Fruit fly (Drosophila melanogaster) whole organism, embryonic: Measurements from ENCODE around the gene CG4942.

Experiments used
- Atf3 ChIP-seq: fragments of 200-800 bp; sonication (Bioruptor generic); optimal IDR thresholded peaks from 3 replicates; lab custom pipeline; 2016; ENCODE audit warnings: missing biosample characterization, missing genetic modification characterization
- Bteb2 ChIP-seq: fragments of 200-800 bp; sonication (Bioruptor generic); optimal IDR thresholded peaks from 2 replicates; lab custom pipeline; 2016; ENCODE audit warnings: missing biosample characterization, missing genetic modification characterization
- CG10366 ChIP-seq: fragments of 200-800 bp; sonication (Bioruptor generic); IDR thresholded peaks from 2 replicates; pipeline ENCODE4 v1.3.6; 2022; ENCODE audit warnings: missing biosample characterization, missing genetic modification characterization
- CG10565 ChIP-seq: fragments of 200-800 bp; sonication (Bioruptor generic); optimal IDR thresholded peaks from 3 replicates; lab custom pipeline; 2016; ENCODE audit warnings: missing biosample characterization, mild to moderate bottlenecking, missing genetic modification characterization
- CG10654 ChIP-seq: fragments of 200-800 bp; sonication (Bioruptor generic); optimal IDR thresholded peaks from 2 replicates; lab custom pipeline; 2016; ENCODE audit warnings: missing biosample characterization, missing genetic modification characterization
- CG13296 ChIP-seq: fragments of 200-800 bp; sonication (Bioruptor generic); optimal IDR thresholded peaks from 3 replicates; lab custom pipeline; 2018; ENCODE audit warnings: missing biosample characterization, mild to moderate bottlenecking, missing genetic modification characterization
- CG17829 ChIP-seq: fragments of 200-800 bp; optimal IDR thresholded peaks from 2 replicates; lab custom pipeline; 2019; ENCODE audit warnings: missing biosample characterization, mild to moderate bottlenecking, missing genetic modification characterization, moderate library complexity
- CG1792 ChIP-seq: fragments of 200-800 bp; sonication (Bioruptor generic); optimal IDR thresholded peaks from 2 replicates; lab custom pipeline; 2016; ENCODE audit warnings: missing biosample characterization, missing genetic modification characterization
- CG1832 ChIP-seq: fragments of 200-800 bp; sonication (Bioruptor generic); optimal IDR thresholded peaks from 2 replicates; lab custom pipeline; 2017; ENCODE audit warnings: missing biosample characterization, mild to moderate bottlenecking, missing genetic modification characterization, inconsistent platforms
- CG2120 ChIP-seq: fragments of 200-800 bp; sonication (Bioruptor generic); optimal IDR thresholded peaks from 3 replicates; lab custom pipeline; 2016; ENCODE audit warnings: missing biosample characterization, missing genetic modification characterization
- CG2129 ChIP-seq: fragments of 200-800 bp; sonication (Bioruptor generic); IDR thresholded peaks from 2 replicates; pipeline ENCODE4 v1.3.6; 2022; ENCODE audit warnings: missing biosample characterization, missing genetic modification characterization; ENCODE audit not compliant: partially characterized antibody
- CG3065 ChIP-seq: fragments of 200-800 bp; sonication (Bioruptor generic); optimal IDR thresholded peaks from 2 replicates; lab custom pipeline; 2016; ENCODE audit warnings: missing biosample characterization, missing genetic modification characterization
- CG31224 ChIP-seq: fragments of 200-800 bp; sonication (Bioruptor generic); IDR thresholded peaks from 2 replicates; pipeline ENCODE4 v1.3.6; 2022; ENCODE audit warnings: missing biosample characterization, missing genetic modification characterization
- CG32772 ChIP-seq: fragments of 200-800 bp; sonication (Bioruptor generic); IDR thresholded peaks from 2 replicates; pipeline ENCODE4 v1.3.6; 2022; ENCODE audit warnings: missing biosample characterization, missing genetic modification characterization
- CG3726 ChIP-seq: fragments of 200-800 bp; sonication (Bioruptor generic); IDR thresholded peaks from 3 replicates; pipeline ENCODE4, ENCODE4 v1.3.6; 2022; ENCODE audit warnings: missing biosample characterization, missing genetic modification characterization
- CG3838 ChIP-seq: fragments of 200-800 bp; sonication (Bioruptor generic); optimal IDR thresholded peaks from 3 replicates; lab custom pipeline; 2016; ENCODE audit warnings: missing biosample characterization, missing genetic modification characterization
- CG7357 ChIP-seq: fragments of 200-800 bp; sonication (Bioruptor generic); IDR thresholded peaks from 3 replicates; pipeline ENCODE4 v1.3.6; 2022; ENCODE audit warnings: missing biosample characterization, missing genetic modification characterization
- CG9817 ChIP-seq: fragments of 200-800 bp; sonication (Bioruptor generic); optimal IDR thresholded peaks from 2 replicates; lab custom pipeline; 2018; ENCODE audit warnings: missing biosample characterization, mild to moderate bottlenecking, missing genetic modification characterization, moderate library complexity
- CrebB ChIP-seq: fragments of 200-800 bp; sonication (Bioruptor generic); optimal IDR thresholded peaks from 3 replicates; lab custom pipeline; 2018; ENCODE audit warnings: missing biosample characterization, mild to moderate bottlenecking, missing genetic modification characterization
- E2f1 ChIP-seq: fragments of 200-800 bp; sonication (Bioruptor generic); IDR thresholded peaks from 2 replicates; pipeline ENCODE4 v1.3.6; 2022; ENCODE audit warnings: missing biosample characterization, missing genetic modification characterization
- Elba2 ChIP-seq: fragments of 200-800 bp; sonication (Bioruptor generic); optimal IDR thresholded peaks from 3 replicates; lab custom pipeline; 2016; ENCODE audit warnings: missing biosample characterization, missing genetic modification characterization
- Ets97D ChIP-seq: fragments of 200-800 bp; sonication (Bioruptor generic); optimal IDR thresholded peaks from 3 replicates; lab custom pipeline; 2016; ENCODE audit warnings: missing biosample characterization, missing genetic modification characterization
- Gug ChIP-seq: fragments of 200-800 bp; sonication (Bioruptor generic); IDR thresholded peaks from 4 replicates; pipeline ENCODE4 v1.3.6; 2022; ENCODE audit warnings: missing biosample characterization, missing genetic modification characterization
- HmgZ ChIP-seq: fragments of 200-800 bp; sonication (Bioruptor generic); optimal IDR thresholded peaks from 2 replicates; lab custom pipeline; 2018; ENCODE audit warnings: missing biosample characterization, mild to moderate bottlenecking, missing genetic modification characterization
- Lhr ChIP-seq: fragments of 200-800 bp; sonication (Bioruptor generic); optimal IDR thresholded peaks from 3 replicates; lab custom pipeline; 2017; ENCODE audit warnings: mild to moderate bottlenecking, missing biosample characterization, missing genetic modification reagents, missing genetic modification characterization
- Lpt ChIP-seq: fragments of >200 bp; optimal IDR thresholded peaks from 2 replicates; lab custom pipeline; 2018; ENCODE audit warnings: missing biosample characterization, missing genetic modification characterization
- Mes4 ChIP-seq: fragments of 200-800 bp; sonication (Bioruptor generic); optimal IDR thresholded peaks from 2 replicates; lab custom pipeline; 2016; ENCODE audit warnings: missing biosample characterization, missing genetic modification characterization
- Myb ChIP-seq: fragments of 200-800 bp; sonication (Bioruptor generic); optimal IDR thresholded peaks from 2 replicates; lab custom pipeline; 2016; ENCODE audit warnings: missing biosample characterization, missing genetic modification characterization
- Ptx1 ChIP-seq: fragments of 200-800 bp; sonication (Bioruptor generic); IDR thresholded peaks from 2 replicates; pipeline ENCODE4 v1.3.6; 2022; ENCODE audit warnings: missing biosample characterization, missing genetic modification characterization
- Rx ChIP-seq: fragments of 200-800 bp; sonication (Bioruptor generic); IDR thresholded peaks from 2 replicates; pipeline ENCODE4 v1.3.6; 2022; ENCODE audit warnings: missing biosample characterization, missing genetic modification characterization
- Taf1 ChIP-seq: fragments of 200-800 bp; sonication (Bioruptor generic); IDR thresholded peaks from 2 replicates; pipeline ENCODE4 v1.3.6; 2022; ENCODE audit warnings: missing biosample characterization, missing genetic modification characterization
- bigmax ChIP-seq: fragments of 200-800 bp; sonication (Bioruptor generic); optimal IDR thresholded peaks from 2 replicates; lab custom pipeline; 2018; ENCODE audit warnings: missing biosample characterization, mild to moderate bottlenecking, missing genetic modification characterization
- chm ChIP-seq: fragments of 200-800 bp; sonication (Bioruptor generic); IDR thresholded peaks from 2 replicates; pipeline ENCODE4 v1.3.6; 2022; ENCODE audit warnings: missing biosample characterization, missing genetic modification characterization
- dpn ChIP-seq, 2 experiments: fragments of 200-800 bp; sonication (Bioruptor generic); optimal IDR thresholded peaks; 3 replicates each; lab custom pipeline; 2016; ENCODE audit warnings: missing biosample characterization in 2 of 2, missing genetic modification characterization in 2 of 2
- dysf ChIP-seq: fragments of 200-800 bp; sonication (Bioruptor generic); IDR thresholded peaks from 3 replicates; pipeline ENCODE4 v1.3.6; 2022; ENCODE audit warnings: missing biosample characterization, missing genetic modification characterization
- eve ChIP-seq, 2 experiments: fragments of >200 bp; optimal IDR thresholded peaks; 2 replicates each; lab custom pipeline; 2017; ENCODE audit warnings: missing biosample characterization in 2 of 2, missing genetic modification characterization in 2 of 2
- exex ChIP-seq: fragments of 200-800 bp; sonication (Bioruptor generic); optimal IDR thresholded peaks from 4 replicates; lab custom pipeline; 2018; ENCODE audit warnings: missing biosample characterization, mild to moderate bottlenecking, missing genetic modification characterization, moderate library complexity
- fd102C ChIP-seq: fragments of 200-800 bp; sonication (Bioruptor generic); optimal IDR thresholded peaks from 2 replicates; lab custom pipeline; 2018; ENCODE audit warnings: missing biosample characterization, mild to moderate bottlenecking, missing genetic modification characterization, moderate library complexity
- hbn ChIP-seq: fragments of 200-800 bp; sonication (Bioruptor generic); IDR thresholded peaks from 2 replicates; pipeline ENCODE4 v1.3.6; 2022; ENCODE audit warnings: missing biosample characterization, missing genetic modification characterization; ENCODE audit not compliant: partially characterized antibody
- ind ChIP-seq: fragments of 200-800 bp; sonication (Bioruptor generic); optimal IDR thresholded peaks from 3 replicates; lab custom pipeline; 2016; ENCODE audit warnings: missing biosample characterization, missing genetic modification characterization
- klu ChIP-seq: fragments of 200-800 bp; sonication (Bioruptor generic); IDR thresholded peaks from 2 replicates; pipeline ENCODE4 v1.3.6; 2022; ENCODE audit warnings: missing biosample characterization, missing genetic modification characterization
- lmd ChIP-seq: fragments of 200-800 bp; sonication (Bioruptor generic); IDR thresholded peaks from 2 replicates; pipeline ENCODE4 v1.3.6; 2022; ENCODE audit warnings: missing biosample characterization, missing genetic modification characterization
- nerfin-1 ChIP-seq: fragments of 200-800 bp; sonication (Bioruptor generic); optimal IDR thresholded peaks from 3 replicates; lab custom pipeline; 2019; ENCODE audit warnings: missing biosample characterization, mild to moderate bottlenecking, missing genetic modification characterization, moderate library complexity
- odd ChIP-seq: fragments of 200-800 bp; sonication (Bioruptor generic); optimal IDR thresholded peaks from 2 replicates; lab custom pipeline; 2017; ENCODE audit warnings: missing biosample characterization, mild to moderate bottlenecking, missing genetic modification characterization
- repo ChIP-seq: fragments of 200-800 bp; sonication (Bioruptor generic); optimal IDR thresholded peaks from 2 replicates; lab custom pipeline; 2016; ENCODE audit warnings: missing biosample characterization, missing genetic modification characterization
- sd ChIP-seq: fragments of 200-800 bp; sonication (Bioruptor generic); optimal IDR thresholded peaks from 3 replicates; lab custom pipeline; 2018; ENCODE audit warnings: missing biosample characterization, mild to moderate bottlenecking, missing genetic modification characterization, moderate library complexity
- slbo ChIP-seq: fragments of 200-800 bp; sonication (Bioruptor generic); IDR thresholded peaks from 2 replicates; pipeline ENCODE4 v1.3.6; 2022; ENCODE audit warnings: missing biosample characterization, missing genetic modification characterization
- sr ChIP-seq: fragments of 200-800 bp; sonication (Bioruptor generic); IDR thresholded peaks from 3 replicates; pipeline ENCODE4 v1.3.6; 2022; ENCODE audit warnings: missing biosample characterization, missing genetic modification characterization
- tap ChIP-seq: fragments of 200-800 bp; optimal IDR thresholded peaks from 3 replicates; lab custom pipeline; 2019; ENCODE audit warnings: missing biosample characterization, mild to moderate bottlenecking, missing genetic modification characterization, moderate library complexity
- tio ChIP-seq: fragments of 200-800 bp; sonication (Bioruptor generic); optimal IDR thresholded peaks from 2 replicates; lab custom pipeline; 2017; ENCODE audit warnings: missing biosample characterization, missing genetic modification characterization, inconsistent platforms
- tx ChIP-seq: fragments of 200-800 bp; sonication (Bioruptor generic); optimal IDR thresholded peaks from 2 replicates; lab custom pipeline; 2016; ENCODE audit warnings: missing biosample characterization, missing genetic modification characterization
- vnd ChIP-seq: fragments of 200-800 bp; sonication (Bioruptor generic); IDR thresholded peaks from 3 replicates; pipeline ENCODE4 v1.3.6; 2022; ENCODE audit warnings: missing biosample characterization, missing genetic modification characterization; ENCODE audit not compliant: partially characterized antibody

Gene CG4942

dm6 chr3L:9065997-9066441 is 6.9 kb upstream of the CG4942 start, which contains the start of gene Argk1 (continued):
- TF ChIP-seq CG2129 (GFP tag; lab: Robert Waterston, UW) (no peak), Ets97D (no peak), CG13296 (GFP tag; lab: Kevin White, UChicago) (peak; percentile 3), Lhr (GFP tag; lab: Kevin White, UChicago) (no peak), CG3726 (GFP tag; lab: Robert Waterston, UW) (no peak), dpn (GFP tag; optimal IDR thresholded peaks at IDR 0.05; lab: Kevin White, UChicago) (peak; percentile 28 to 63), Atf3 (GFP tag; lab: Kevin White, UChicago) (no peak), CG3838 (no peak), bigmax (GFP tag; lab: Kevin White, UChicago) (no peak), dysf (GFP tag; lab: Robert Waterston, UW) (peak; percentile 68; the same call in 2 of the 3 replicates), Gug (GFP tag; lab: Robert Waterston, UW) (peak; percentile 22; the same call in 1 of the 4 replicates), CG10366 (peak; percentile 14; the same call in 1 of the 2 replicates), CG2120 (peak; percentile 85), sd (tag; lab: Kevin White, UChicago) (peak; percentile 53), Elba2 (GFP tag; lab: Kevin White, UChicago) (no peak), Rx (GFP tag; lab: Robert Waterston, UW) (no peak), Ptx1 (GFP tag; lab: Robert Waterston, UW) (peak; percentile 69), eve (GFP tag; optimal IDR thresholded peaks at IDR 0.05; lab: Kevin White, UChicago) (peak in 1 of 2 experiments; percentile 61), repo (GFP tag; lab: Kevin White, UChicago) (no peak), chm (GFP tag; lab: Robert Waterston, UW) (no peak), Taf1 (GFP tag; lab: Robert Waterston, UW) (peak; percentile 46), CG32772 (GFP tag; lab: Robert Waterston, UW) (no peak), tx (GFP tag; lab: Kevin White, UChicago) (no peak), CG9817 (tag; lab: Kevin White, UChicago) (peak; percentile 40), ind (GFP tag; lab: Kevin White, UChicago) (no peak), CG1792 (GFP tag; lab: Kevin White, UChicago) (no peak), HmgZ (tag; lab: Kevin White, UChicago) (peak; percentile 26), Bteb2 (GFP tag; lab: Kevin White, UChicago) (peak; percentile 0), CG17829 (tag; lab: Kevin White, UChicago) (no peak), CG10565 (GFP tag; lab: Kevin White, UChicago) (no peak), slbo (GFP tag; lab: Robert Waterston, UW) (peak; percentile 86), klu (0 out of 2 replicates have a peak, but pooled peaks have one; percentile 29), hbn (GFP tag; lab: Robert Waterston, UW) (no peak), tio (GFP tag; lab: Kevin White, UChicago) (peak; percentile 38), tap (tag; lab: Kevin White, UChicago) (no peak), Myb (no peak), exex (tag; lab: Kevin White, UChicago) (no peak), odd (GFP tag; lab: Kevin White, UChicago) (no peak), CG1832 (GFP tag; lab: Kevin White, UChicago) (no peak), Mes4 (no peak), nerfin-1 (tag; lab: Kevin White, UChicago) (no peak), vnd (GFP tag; lab: Robert Waterston, UW) (no peak), CG31224 (0 out of 2 replicates have a peak, but pooled peaks have one; percentile 31), sr (GFP tag; lab: Robert Waterston, UW) (no peak), lmd (GFP tag; lab: Robert Waterston, UW) (peak; percentile 58), CG10654 (GFP tag; lab: Kevin White, UChicago) (no peak), E2f1 (GFP tag; lab: Robert Waterston, UW) (0 out of 2 replicates have a peak, but pooled peaks have one; percentile 28), CG3065 (GFP tag; lab: Kevin White, UChicago) (no peak), Lpt (no peak), fd102C (no peak), CG7357 (GFP tag; lab: Robert Waterston, UW) (0 out of 3 replicates have a peak, but pooled peaks have one; percentile 25), CrebB (tag; lab: Kevin White, UChicago) (no peak)
